Fruit fly (Drosophila melanogaster) whole organism, prepupa: Measurements from ENCODE around the gene Tep1.
A peak's percentile ranks its signal among the peaks of the same experiment; 100 is the strongest.

Experiments used
- Blimp-1 ChIP-seq: fragments of 200-800 bp; sonication (Bioruptor generic); optimal IDR thresholded peaks from 3 replicates; lab custom pipeline; 2017; ENCODE audit warnings: missing biosample characterization, missing genetic modification characterization, mild to moderate bottlenecking, moderate library complexity, missing genetic modification reagents
- CG10631 ChIP-seq: fragments of 200-800 bp; sonication (Bioruptor generic); optimal IDR thresholded peaks from 2 replicates; lab custom pipeline; 2016; ENCODE audit warnings: missing biosample characterization, missing genetic modification characterization
- CG10669 ChIP-seq: fragments of 200-800 bp; sonication (Bioruptor generic); optimal IDR thresholded peaks from 3 replicates; lab custom pipeline; 2018; ENCODE audit warnings: missing biosample characterization, mild to moderate bottlenecking, missing genetic modification characterization, moderate library complexity
- CG11294 ChIP-seq: fragments of 200-800 bp; sonication (Bioruptor generic); IDR thresholded peaks from 2 replicates; pipeline ENCODE4 v1.3.6; 2022; ENCODE audit warnings: missing biosample characterization, missing genetic modification characterization
- CG11762 ChIP-seq: fragments of 200-800 bp; sonication (Bioruptor generic); optimal IDR thresholded peaks from 3 replicates; lab custom pipeline; 2016; ENCODE audit warnings: missing biosample characterization, missing genetic modification characterization; ENCODE audit not compliant: insufficient read depth
- CG11902 ChIP-seq: fragments of 200-800 bp; sonication (Bioruptor generic); optimal IDR thresholded peaks from 3 replicates; lab custom pipeline; 2016; ENCODE audit warnings: missing biosample characterization, missing genetic modification characterization
- CG15336 ChIP-seq: fragments of 200-800 bp; sonication (Bioruptor generic); IDR thresholded peaks from 2 replicates; pipeline ENCODE4 v1.3.6; 2022; ENCODE audit warnings: missing biosample characterization, missing genetic modification characterization
- CG1621 ChIP-seq: fragments of 200-800 bp; sonication (Bioruptor generic); optimal IDR thresholded peaks from 3 replicates; lab custom pipeline; 2018; ENCODE audit warnings: missing biosample characterization, mild to moderate bottlenecking, missing genetic modification characterization
- CG3032 ChIP-seq: fragments of 200-800 bp; optimal IDR thresholded peaks from 2 replicates; lab custom pipeline; 2019; ENCODE audit warnings: missing biosample characterization, mild to moderate bottlenecking, missing genetic modification characterization, moderate library complexity
- CG31627 ChIP-seq: fragments of 200-800 bp; sonication (Bioruptor generic); optimal IDR thresholded peaks from 3 replicates; lab custom pipeline; 2016; ENCODE audit warnings: missing biosample characterization, missing genetic modification characterization
- CG34406 ChIP-seq: fragments of 200-800 bp; sonication (Bioruptor generic); optimal IDR thresholded peaks from 3 replicates; lab custom pipeline; 2016; ENCODE audit warnings: missing biosample characterization, missing genetic modification characterization
- CG3919 ChIP-seq: fragments of 200-800 bp; sonication (Bioruptor generic); optimal IDR thresholded peaks from 3 replicates; lab custom pipeline; 2016; ENCODE audit warnings: missing biosample characterization, missing genetic modification characterization
- CG4318 ChIP-seq: fragments of 200-800 bp; sonication (Bioruptor generic); optimal IDR thresholded peaks from 3 replicates; lab custom pipeline; 2017; ENCODE audit warnings: missing biosample characterization, mild to moderate bottlenecking, missing genetic modification characterization
- CG6163 ChIP-seq: fragments of 200-800 bp; sonication (Bioruptor generic); IDR thresholded peaks from 3 replicates; pipeline ENCODE4 v1.3.6; 2022; ENCODE audit warnings: missing biosample characterization, missing genetic modification characterization
- CG6792 ChIP-seq: fragments of 200-800 bp; sonication (Bioruptor generic); optimal IDR thresholded peaks from 3 replicates; lab custom pipeline; 2016; ENCODE audit warnings: missing biosample characterization, missing genetic modification characterization
- CG6854 ChIP-seq: fragments of 200-800 bp; sonication (Bioruptor generic); optimal IDR thresholded peaks from 2 replicates; lab custom pipeline; 2017; ENCODE audit warnings: missing biosample characterization, mild to moderate bottlenecking, missing genetic modification characterization
- CG7368 ChIP-seq: fragments of 200-800 bp; sonication (Bioruptor generic); optimal IDR thresholded peaks from 3 replicates; lab custom pipeline; 2016; ENCODE audit warnings: missing biosample characterization, missing genetic modification characterization
- CG8119 ChIP-seq: fragments of 200-800 bp; sonication (Bioruptor generic); IDR thresholded peaks from 3 replicates; pipeline ENCODE4 v1.3.6; 2022; ENCODE audit warnings: missing biosample characterization, missing genetic modification characterization
- CG8319 ChIP-seq: fragments of 200-800 bp; sonication (Bioruptor generic); optimal IDR thresholded peaks from 3 replicates; lab custom pipeline; 2016; ENCODE audit warnings: missing biosample characterization, missing genetic modification characterization
- CG8632 ChIP-seq: fragments of 200-800 bp; sonication (Bioruptor generic); optimal IDR thresholded peaks from 3 replicates; lab custom pipeline; 2016; ENCODE audit warnings: missing biosample characterization, missing genetic modification characterization
- CG9139 ChIP-seq: fragments of 200-800 bp; sonication (Bioruptor generic); optimal IDR thresholded peaks from 3 replicates; lab custom pipeline; 2017; ENCODE audit warnings: missing biosample characterization, mild to moderate bottlenecking, missing genetic modification characterization
- Eip75B ChIP-seq: fragments of 200-800 bp; sonication (Bioruptor generic); optimal IDR thresholded peaks from 3 replicates; lab custom pipeline; 2016; ENCODE audit warnings: missing biosample characterization, missing genetic modification characterization
- Eip93F ChIP-seq: fragments of 200-800 bp; sonication (Bioruptor generic); optimal IDR thresholded peaks from 2 replicates; lab custom pipeline; 2016; ENCODE audit warnings: missing biosample characterization, mild to moderate bottlenecking, missing genetic modification characterization
- Ets21C ChIP-seq: fragments of 200-800 bp; sonication (Bioruptor generic); optimal IDR thresholded peaks from 3 replicates; lab custom pipeline; 2016; ENCODE audit warnings: missing biosample characterization, missing genetic modification characterization
- Ets96B ChIP-seq: fragments of 200-800 bp; optimal IDR thresholded peaks from 2 replicates; lab custom pipeline; 2019; ENCODE audit warnings: missing biosample characterization, mild to moderate bottlenecking, missing genetic modification characterization, moderate library complexity
- Hr38 ChIP-seq: sonication (Bioruptor generic); optimal IDR thresholded peaks from 2 replicates; lab custom pipeline; 2016; ENCODE audit warnings: missing biosample characterization, missing genetic modification characterization
- Hr4 ChIP-seq: fragments of 200-800 bp; sonication (Bioruptor generic); optimal IDR thresholded peaks from 3 replicates; lab custom pipeline; 2016; ENCODE audit warnings: missing biosample characterization, missing genetic modification characterization
- Lpt ChIP-seq: fragments of 200-800 bp; sonication (Bioruptor generic); optimal IDR thresholded peaks from 3 replicates; lab custom pipeline; 2016; ENCODE audit warnings: missing biosample characterization, missing genetic modification characterization
- Met ChIP-seq: fragments of 200-800 bp; sonication (Bioruptor generic); optimal IDR thresholded peaks from 3 replicates; lab custom pipeline; 2016; ENCODE audit warnings: missing biosample characterization, missing genetic modification characterization
- Sox102F ChIP-seq: fragments of 200-800 bp; sonication (Bioruptor generic); optimal IDR thresholded peaks from 2 replicates; lab custom pipeline; 2016; ENCODE audit warnings: missing biosample characterization, mild to moderate bottlenecking, missing genetic modification characterization
- Sox14 ChIP-seq: fragments of 200-800 bp; sonication (Bioruptor generic); optimal IDR thresholded peaks from 3 replicates; lab custom pipeline; 2016; ENCODE audit warnings: missing biosample characterization, missing genetic modification characterization
- Sox15 ChIP-seq: fragments of 200-800 bp; sonication (Bioruptor generic); optimal IDR thresholded peaks from 3 replicates; lab custom pipeline; 2016; ENCODE audit warnings: missing biosample characterization, missing genetic modification characterization
- achi ChIP-seq: fragments of 200-800 bp; sonication (Bioruptor generic); optimal IDR thresholded peaks from 3 replicates; lab custom pipeline; 2016; ENCODE audit warnings: missing biosample characterization, missing genetic modification characterization
- acj6 ChIP-seq: fragments of 200-800 bp; sonication (Bioruptor generic); optimal IDR thresholded peaks from 3 replicates; lab custom pipeline; 2016; ENCODE audit warnings: missing biosample characterization, missing genetic modification characterization
- cyc ChIP-seq: fragments of 200-800 bp; sonication (Bioruptor generic); optimal IDR thresholded peaks from 3 replicates; lab custom pipeline; 2016; ENCODE audit warnings: missing biosample characterization, missing genetic modification characterization
- dsx ChIP-seq: fragments of 200-800 bp; optimal IDR thresholded peaks from 3 replicates; lab custom pipeline; 2019; ENCODE audit warnings: missing biosample characterization, mild to moderate bottlenecking, missing genetic modification characterization, moderate library complexity; ENCODE audit not compliant: poor library complexity, severe bottlenecking
- eg ChIP-seq: fragments of 200-800 bp; sonication (Bioruptor generic); IDR thresholded peaks from 3 replicates; pipeline ENCODE4 v1.3.6; 2022; ENCODE audit warnings: missing biosample characterization, missing genetic modification characterization
- esn ChIP-seq: fragments of 200-800 bp; sonication (Bioruptor generic); optimal IDR thresholded peaks from 2 replicates; lab custom pipeline; 2016; ENCODE audit warnings: missing biosample characterization, mild to moderate bottlenecking, missing genetic modification characterization, moderate library complexity
- fd85E ChIP-seq: fragments of 200-800 bp; sonication (Bioruptor generic); optimal IDR thresholded peaks from 3 replicates; lab custom pipeline; 2016; ENCODE audit warnings: missing biosample characterization, missing genetic modification characterization
- fkh ChIP-seq: fragments of 200-800 bp; sonication (Bioruptor generic); optimal IDR thresholded peaks from 3 replicates; lab custom pipeline; 2017; ENCODE audit warnings: missing biosample characterization, mild to moderate bottlenecking, missing genetic modification characterization, moderate library complexity
- lz ChIP-seq: fragments of 200-800 bp; sonication (Bioruptor generic); optimal IDR thresholded peaks from 3 replicates; lab custom pipeline; 2016; ENCODE audit warnings: missing biosample characterization, missing genetic modification characterization
- net ChIP-seq: fragments of 200-800 bp; sonication (Bioruptor generic); optimal IDR thresholded peaks from 3 replicates; lab custom pipeline; 2016; ENCODE audit warnings: missing biosample characterization, missing genetic modification characterization
- salr ChIP-seq, 2 experiments: fragments of 200-800 bp; sonication (Bioruptor generic); optimal IDR thresholded peaks; 3 replicates each; lab custom pipeline; 2016 to 2018; ENCODE audit warnings: missing biosample characterization in 2 of 2, missing genetic modification characterization in 2 of 2, mild to moderate bottlenecking in 1 of 2
- spab ChIP-seq: fragments of 200-800 bp; sonication (Bioruptor generic); optimal IDR thresholded peaks from 2 replicates; lab custom pipeline; 2017; ENCODE audit warnings: missing biosample characterization, mild to moderate bottlenecking, missing genetic modification characterization, missing genetic modification reagents
- ss ChIP-seq, 2 experiments: fragments of 200-800 bp; sonication (Bioruptor generic); optimal IDR thresholded peaks; 2 replicates in 1 of 2; 3 replicates in 1 of 2; lab custom pipeline; 2017 to 2018; ENCODE audit warnings: mild to moderate bottlenecking in 2 of 2, missing biosample characterization in 2 of 2, missing genetic modification characterization in 2 of 2, moderate library complexity in 1 of 2
- svp ChIP-seq: fragments of 200-800 bp; sonication (Bioruptor generic); peaks from one replicate; lab custom pipeline; 2016; ENCODE audit warnings: missing biosample characterization, missing genetic modification characterization
- topi ChIP-seq: fragments of 200-800 bp; sonication (Bioruptor generic); optimal IDR thresholded peaks from 3 replicates; lab custom pipeline; 2016; ENCODE audit warnings: missing biosample characterization, missing genetic modification characterization
- vri ChIP-seq: fragments of 200-800 bp; sonication (Bioruptor generic); optimal IDR thresholded peaks from 3 replicates; lab custom pipeline; 2016; ENCODE audit warnings: missing biosample characterization, mild to moderate bottlenecking, missing genetic modification characterization

Gene Tep1

dm6 chr2L:15895154-15895553 is 1.5 kb upstream of the Tep1 start, which contains the start of gene CG31735:
CG31735 (plus strand) TSS chr2L:15895454.
- no peak for TF ChIP-seq Ets96B (tag; lab: Kevin White, UChicago)
- TF ChIP-seq CG1621 (tag; lab: Kevin White, UChicago): no peak
- TF ChIP-seq CG8632 (GFP tag; lab: Kevin White, UChicago): no peak
- TF ChIP-seq Eip75B (GFP tag; lab: Kevin White, UChicago): no peak
- TF ChIP-seq fkh (GFP tag; lab: Kevin White, UChicago): no peak
- no peak for TF ChIP-seq Hr38 (GFP tag; lab: Kevin White, UChicago)
- TF ChIP-seq Hr4 (GFP tag; lab: Kevin White, UChicago): no peak
- no peak for TF ChIP-seq CG11294 (GFP tag; lab: Robert Waterston, UW)
- no peak for TF ChIP-seq Sox102F (GFP tag; lab: Kevin White, UChicago)
- no peak for TF ChIP-seq CG11902 (GFP tag; lab: Kevin White, UChicago)
- TF ChIP-seq CG6854 (GFP tag; lab: Kevin White, UChicago): no peak
- TF ChIP-seq CG6163 (GFP tag; lab: Robert Waterston, UW): no peak
- no peak for TF ChIP-seq eg (GFP tag; lab: Robert Waterston, UW)
- TF ChIP-seq net (GFP tag; lab: Kevin White, UChicago): no peak
- no peak for TF ChIP-seq CG10669
- TF ChIP-seq acj6: no peak

- TF ChIP-seq achi (GFP tag; lab: Kevin White, UChicago): peak; percentile 41
- no peak for TF ChIP-seq CG3919
- peak; percentile 40 for TF ChIP-seq CG6792
- TF ChIP-seq CG3032 (tag; lab: Kevin White, UChicago): no peak
- peak; percentile 38 for TF ChIP-seq topi
- peak; percentile 27 for TF ChIP-seq cyc (GFP tag; lab: Kevin White, UChicago)
- TF ChIP-seq CG6854 (GFP tag; lab: Kevin White, UChicago): no peak
- peak; percentile 30 for TF ChIP-seq CG8319
- TF ChIP-seq CG6163 (GFP tag; lab: Robert Waterston, UW): peak; percentile 60; the same call in 1 of the 3 replicates
- TF ChIP-seq CG31627: peak; percentile 30
- TF ChIP-seq CG9139 (GFP tag; lab: Kevin White, UChicago): no peak
- no peak for TF ChIP-seq fkh (GFP tag; lab: Kevin White, UChicago)
- no peak for TF ChIP-seq fd85E (GFP tag; lab: Kevin White, UChicago)
- peak; percentile 24 for TF ChIP-seq Eip75B (GFP tag; lab: Kevin White, UChicago)
- TF ChIP-seq CG15336 (GFP tag; lab: Robert Waterston, UW): no peak
- TF ChIP-seq CG10631: peak; percentile 49
- no peak for TF ChIP-seq net (GFP tag; lab: Kevin White, UChicago)
- no peak for TF ChIP-seq Lpt (GFP tag; lab: Kevin White, UChicago)
- peak; percentile 39 for TF ChIP-seq Met (GFP tag; lab: Kevin White, UChicago)
- no peak for TF ChIP-seq esn (GFP tag; lab: Kevin White, UChicago)
- TF ChIP-seq salr (GFP tag; optimal IDR thresholded peaks at IDR 0.05; lab: Kevin White, UChicago): no peak
- no peak for TF ChIP-seq ss (GFP tag; optimal IDR thresholded peaks at IDR 0.05; lab: Kevin White, UChicago)
- TF ChIP-seq CG8119 (GFP tag; lab: Robert Waterston, UW): no peak
- peak; percentile 22 for TF ChIP-seq lz
- TF ChIP-seq Eip93F (GFP tag; lab: Kevin White, UChicago): no peak
- no peak for TF ChIP-seq CG4318 (GFP tag; lab: Kevin White, UChicago)
- peak; percentile 16 for TF ChIP-seq Ets21C (GFP tag; lab: Kevin White, UChicago)
- TF ChIP-seq CG1621 (tag; lab: Kevin White, UChicago): peak; percentile 29
- TF ChIP-seq CG34406 (GFP tag; lab: Kevin White, UChicago): peak; percentile 6
- TF ChIP-seq eg (GFP tag; lab: Robert Waterston, UW): peak; percentile 44; the same call in 1 of the 3 replicates
- peak; percentile 43 for TF ChIP-seq spab (GFP tag; lab: Kevin White, UChicago)
- no peak for TF ChIP-seq Blimp-1 (GFP tag; lab: Kevin White, UChicago)
- peak; percentile 14 for TF ChIP-seq Sox15
- no peak for TF ChIP-seq vri (GFP tag; lab: Kevin White, UChicago)
- peak; percentile 42 for TF ChIP-seq Sox102F (GFP tag; lab: Kevin White, UChicago)
- TF ChIP-seq CG11294 (GFP tag; lab: Robert Waterston, UW): no peak
- peak; percentile 16 for TF ChIP-seq Sox14 (GFP tag; lab: Kevin White, UChicago)
- no peak for TF ChIP-seq CG11902 (GFP tag; lab: Kevin White, UChicago)
- TF ChIP-seq Hr4 (GFP tag; lab: Kevin White, UChicago): peak; percentile 39
- TF ChIP-seq CG10669: no peak
- peak; percentile 72 for TF ChIP-seq svp (GFP tag; lab: Kevin White, UChicago)
- peak; percentile 34 for TF ChIP-seq acj6
- TF ChIP-seq CG11762 (GFP tag; lab: Kevin White, UChicago): no peak
- TF ChIP-seq dsx (GFP tag; lab: Kevin White, UChicago): no peak
- TF ChIP-seq CG7368: no peak
Measured at dm6 chr2L:15886187-15886586, 7.4 kb downstream of the Tep1 start.
